Fruit fly (Drosophila melanogaster) whole organism, prepupa: Measurements from ENCODE around the gene CG1738.
A peak's percentile ranks its signal among the peaks of the same experiment; 100 is the strongest.

Experiments
- Blimp-1 ChIP-seq: fragments of 200-800 bp; sonication (Bioruptor generic); optimal IDR thresholded peaks from 3 replicates; lab custom pipeline; 2017; ENCODE audit warnings: missing biosample characterization, missing genetic modification characterization, mild to moderate bottlenecking, moderate library complexity, missing genetic modification reagents
- CG10631 ChIP-seq: fragments of 200-800 bp; sonication (Bioruptor generic); optimal IDR thresholded peaks from 2 replicates; lab custom pipeline; 2016; ENCODE audit warnings: missing biosample characterization, missing genetic modification characterization
- CG10669 ChIP-seq: fragments of 200-800 bp; sonication (Bioruptor generic); optimal IDR thresholded peaks from 3 replicates; lab custom pipeline; 2018; ENCODE audit warnings: missing biosample characterization, mild to moderate bottlenecking, missing genetic modification characterization, moderate library complexity
- CG11294 ChIP-seq: fragments of 200-800 bp; sonication (Bioruptor generic); IDR thresholded peaks from 2 replicates; pipeline ENCODE4 v1.3.6; 2022; ENCODE audit warnings: missing biosample characterization, missing genetic modification characterization
- CG11762 ChIP-seq: fragments of 200-800 bp; sonication (Bioruptor generic); optimal IDR thresholded peaks from 3 replicates; lab custom pipeline; 2016; ENCODE audit warnings: missing biosample characterization, missing genetic modification characterization; ENCODE audit not compliant: insufficient read depth
- CG11902 ChIP-seq: fragments of 200-800 bp; sonication (Bioruptor generic); optimal IDR thresholded peaks from 3 replicates; lab custom pipeline; 2016; ENCODE audit warnings: missing biosample characterization, missing genetic modification characterization
- CG1621 ChIP-seq: fragments of 200-800 bp; sonication (Bioruptor generic); optimal IDR thresholded peaks from 3 replicates; lab custom pipeline; 2018; ENCODE audit warnings: missing biosample characterization, mild to moderate bottlenecking, missing genetic modification characterization
- CG16779 ChIP-seq: fragments of 200-800 bp; sonication (Bioruptor generic); optimal IDR thresholded peaks from 3 replicates; lab custom pipeline; 2017; ENCODE audit warnings: missing biosample characterization, mild to moderate bottlenecking, missing genetic modification characterization
- CG3032 ChIP-seq: fragments of 200-800 bp; optimal IDR thresholded peaks from 2 replicates; lab custom pipeline; 2019; ENCODE audit warnings: missing biosample characterization, mild to moderate bottlenecking, missing genetic modification characterization, moderate library complexity
- CG34406 ChIP-seq: fragments of 200-800 bp; sonication (Bioruptor generic); optimal IDR thresholded peaks from 3 replicates; lab custom pipeline; 2016; ENCODE audit warnings: missing biosample characterization, missing genetic modification characterization
- CG3919 ChIP-seq: fragments of 200-800 bp; sonication (Bioruptor generic); optimal IDR thresholded peaks from 3 replicates; lab custom pipeline; 2016; ENCODE audit warnings: missing biosample characterization, missing genetic modification characterization
- CG6808 ChIP-seq: fragments of 200-800 bp; sonication (Bioruptor generic); optimal IDR thresholded peaks from 3 replicates; lab custom pipeline; 2017; ENCODE audit warnings: missing biosample characterization, missing genetic modification characterization, mild to moderate bottlenecking, moderate library complexity, missing genetic modification reagents
- CG7368 ChIP-seq: fragments of 200-800 bp; sonication (Bioruptor generic); optimal IDR thresholded peaks from 3 replicates; lab custom pipeline; 2016; ENCODE audit warnings: missing biosample characterization, missing genetic modification characterization
- CG8319 ChIP-seq: fragments of 200-800 bp; sonication (Bioruptor generic); optimal IDR thresholded peaks from 3 replicates; lab custom pipeline; 2016; ENCODE audit warnings: missing biosample characterization, missing genetic modification characterization
- CG8632 ChIP-seq: fragments of 200-800 bp; sonication (Bioruptor generic); optimal IDR thresholded peaks from 3 replicates; lab custom pipeline; 2016; ENCODE audit warnings: missing biosample characterization, missing genetic modification characterization
- CG9139 ChIP-seq: fragments of 200-800 bp; sonication (Bioruptor generic); optimal IDR thresholded peaks from 3 replicates; lab custom pipeline; 2017; ENCODE audit warnings: missing biosample characterization, mild to moderate bottlenecking, missing genetic modification characterization
- Eip78C ChIP-seq: fragments of 200-800 bp; sonication (Bioruptor generic); peaks from one replicate; lab custom pipeline; 2016; ENCODE audit warnings: missing biosample characterization, missing genetic modification characterization
- Ets96B ChIP-seq: fragments of 200-800 bp; optimal IDR thresholded peaks from 2 replicates; lab custom pipeline; 2019; ENCODE audit warnings: missing biosample characterization, mild to moderate bottlenecking, missing genetic modification characterization, moderate library complexity
- Gug ChIP-seq: fragments of 200-800 bp; sonication (Bioruptor generic); IDR thresholded peaks from 2 replicates; pipeline ENCODE4 v1.3.6; 2022; ENCODE audit warnings: missing biosample characterization, missing genetic modification characterization
- Hr38 ChIP-seq: sonication (Bioruptor generic); optimal IDR thresholded peaks from 2 replicates; lab custom pipeline; 2016; ENCODE audit warnings: missing biosample characterization, missing genetic modification characterization
- Hr39 ChIP-seq: fragments of 200-800 bp; sonication (Bioruptor generic); optimal IDR thresholded peaks from 2 replicates; lab custom pipeline; 2016; ENCODE audit warnings: missing biosample characterization, missing genetic modification characterization
- Met ChIP-seq: fragments of 200-800 bp; sonication (Bioruptor generic); optimal IDR thresholded peaks from 3 replicates; lab custom pipeline; 2016; ENCODE audit warnings: missing biosample characterization, missing genetic modification characterization
- OdsH ChIP-seq: fragments of 200-800 bp; sonication (Bioruptor generic); optimal IDR thresholded peaks from 3 replicates; lab custom pipeline; 2016; ENCODE audit warnings: missing biosample characterization, missing genetic modification characterization
- Sox102F ChIP-seq: fragments of 200-800 bp; sonication (Bioruptor generic); optimal IDR thresholded peaks from 2 replicates; lab custom pipeline; 2016; ENCODE audit warnings: missing biosample characterization, mild to moderate bottlenecking, missing genetic modification characterization
- Sox14 ChIP-seq: fragments of 200-800 bp; sonication (Bioruptor generic); optimal IDR thresholded peaks from 3 replicates; lab custom pipeline; 2016; ENCODE audit warnings: missing biosample characterization, missing genetic modification characterization
- Sox15 ChIP-seq: fragments of 200-800 bp; sonication (Bioruptor generic); optimal IDR thresholded peaks from 3 replicates; lab custom pipeline; 2016; ENCODE audit warnings: missing biosample characterization, missing genetic modification characterization
- achi ChIP-seq: fragments of 200-800 bp; sonication (Bioruptor generic); optimal IDR thresholded peaks from 3 replicates; lab custom pipeline; 2016; ENCODE audit warnings: missing biosample characterization, missing genetic modification characterization
- acj6 ChIP-seq: fragments of 200-800 bp; sonication (Bioruptor generic); optimal IDR thresholded peaks from 3 replicates; lab custom pipeline; 2016; ENCODE audit warnings: missing biosample characterization, missing genetic modification characterization
- cyc ChIP-seq: fragments of 200-800 bp; sonication (Bioruptor generic); optimal IDR thresholded peaks from 3 replicates; lab custom pipeline; 2016; ENCODE audit warnings: missing biosample characterization, missing genetic modification characterization
- dac ChIP-seq: fragments of 200-800 bp; sonication (Bioruptor generic); optimal IDR thresholded peaks from 2 replicates; lab custom pipeline; 2017; ENCODE audit warnings: missing biosample characterization, mild to moderate bottlenecking, missing genetic modification characterization
- dsx ChIP-seq: fragments of 200-800 bp; optimal IDR thresholded peaks from 3 replicates; lab custom pipeline; 2019; ENCODE audit warnings: missing biosample characterization, mild to moderate bottlenecking, missing genetic modification characterization, moderate library complexity; ENCODE audit not compliant: poor library complexity, severe bottlenecking
- eg ChIP-seq: fragments of 200-800 bp; sonication (Bioruptor generic); IDR thresholded peaks from 3 replicates; pipeline ENCODE4 v1.3.6; 2022; ENCODE audit warnings: missing biosample characterization, missing genetic modification characterization
- esn ChIP-seq: fragments of 200-800 bp; sonication (Bioruptor generic); optimal IDR thresholded peaks from 2 replicates; lab custom pipeline; 2016; ENCODE audit warnings: missing biosample characterization, mild to moderate bottlenecking, missing genetic modification characterization, moderate library complexity
- fd59A ChIP-seq: fragments of 200-800 bp; sonication (Bioruptor generic); optimal IDR thresholded peaks from 2 replicates; lab custom pipeline; 2017; ENCODE audit warnings: missing biosample characterization, mild to moderate bottlenecking, missing genetic modification characterization, missing genetic modification reagents
- fd85E ChIP-seq: fragments of 200-800 bp; sonication (Bioruptor generic); optimal IDR thresholded peaks from 3 replicates; lab custom pipeline; 2016; ENCODE audit warnings: missing biosample characterization, missing genetic modification characterization
- fkh ChIP-seq: fragments of 200-800 bp; sonication (Bioruptor generic); optimal IDR thresholded peaks from 3 replicates; lab custom pipeline; 2017; ENCODE audit warnings: missing biosample characterization, mild to moderate bottlenecking, missing genetic modification characterization, moderate library complexity
- ss ChIP-seq, 2 experiments: fragments of 200-800 bp; sonication (Bioruptor generic); optimal IDR thresholded peaks; 2 replicates in 1 of 2; 3 replicates in 1 of 2; lab custom pipeline; 2017 to 2018; ENCODE audit warnings: mild to moderate bottlenecking in 2 of 2, missing biosample characterization in 2 of 2, missing genetic modification characterization in 2 of 2, moderate library complexity in 1 of 2
- svp ChIP-seq: fragments of 200-800 bp; sonication (Bioruptor generic); peaks from one replicate; lab custom pipeline; 2016; ENCODE audit warnings: missing biosample characterization, missing genetic modification characterization
- vri ChIP-seq: fragments of 200-800 bp; sonication (Bioruptor generic); optimal IDR thresholded peaks from 3 replicates; lab custom pipeline; 2016; ENCODE audit warnings: missing biosample characterization, mild to moderate bottlenecking, missing genetic modification characterization

The CG1738 gene

DNA sequence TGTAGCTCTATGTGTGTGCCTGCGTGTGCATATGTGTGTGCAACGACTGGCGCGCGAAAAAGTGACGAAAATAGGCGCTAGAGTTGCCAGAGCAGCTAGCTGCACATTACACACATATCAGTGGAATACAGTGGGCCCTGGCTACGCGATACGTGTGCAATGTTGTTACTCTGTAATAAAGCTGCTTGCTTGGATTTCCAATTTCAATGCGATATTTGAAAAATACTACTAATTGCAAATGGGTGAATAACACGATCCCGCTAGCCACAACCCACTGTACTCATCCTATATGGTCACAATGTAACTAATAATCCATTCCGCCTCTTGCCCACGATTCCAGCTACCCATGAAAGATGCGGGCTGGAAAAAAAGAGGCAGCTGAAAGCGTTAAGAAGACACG lies 2.5 kb downstream of the CG1738 start (continued):
- TF ChIP-seq vri (peak; percentile 81), CG8319 (GFP tag; lab: Kevin White, UChicago) (peak; percentile 89), achi (peak; percentile 93), fd59A (peak; percentile 90), Blimp-1 (GFP tag; lab: Kevin White, UChicago) (peak; percentile 70), CG11762 (GFP tag; lab: Kevin White, UChicago) (peak; percentile 93), CG3032 (tag; lab: Kevin White, UChicago) (peak; percentile 90)

dm6 chrX:11355708-11356174 lies 6.9 kb downstream of the CG1738 start, which contains the start of gene dsh:
Gene dsh (plus strand): TSS chrX:11355881.
- TF ChIP-seq acj6 (GFP tag; lab: Kevin White, UChicago) (no peak), OdsH (GFP tag; lab: Kevin White, UChicago) (no peak), Sox14 (GFP tag; lab: Kevin White, UChicago) (no peak), CG11902 (GFP tag; lab: Kevin White, UChicago) (no peak), CG3919 (GFP tag; lab: Kevin White, UChicago) (no peak), CG34406 (GFP tag; lab: Kevin White, UChicago) (no peak), svp (peak; percentile 72), dac (GFP tag; lab: Kevin White, UChicago) (no peak), ss (GFP tag; optimal IDR thresholded peaks at IDR 0.05; lab: Kevin White, UChicago) (peak; percentile 31 to 59), fkh (GFP tag; lab: Kevin White, UChicago) (no peak), CG9139 (GFP tag; lab: Kevin White, UChicago) (no peak), CG16779 (tag; lab: Kevin White, UChicago) (no peak), CG1621 (tag; lab: Kevin White, UChicago) (no peak), fd59A (no peak), Eip78C (GFP tag; lab: Kevin White, UChicago) (peak; percentile 58), Hr38 (GFP tag; lab: Kevin White, UChicago) (no peak), CG7368 (GFP tag; lab: Kevin White, UChicago) (no peak), Met (no peak), CG8632 (GFP tag; lab: Kevin White, UChicago) (no peak), CG6808 (GFP tag; lab: Kevin White, UChicago) (peak; percentile 26), CG10631 (GFP tag; lab: Kevin White, UChicago) (no peak)

- TF ChIP-seq dsx (no peak), CG34406 (GFP tag; lab: Kevin White, UChicago) (no peak), cyc (GFP tag; lab: Kevin White, UChicago) (no peak), CG10669 (GFP tag; lab: Kevin White, UChicago) (no peak), svp (no peak), CG11294 (GFP tag; lab: Robert Waterston, UW) (no peak), CG11762 (GFP tag; lab: Kevin White, UChicago) (no peak), Sox102F (GFP tag; lab: Kevin White, UChicago) (no peak), CG3032 (tag; lab: Kevin White, UChicago) (no peak), esn (GFP tag; lab: Kevin White, UChicago) (no peak), Gug (no peak), fd85E (GFP tag; lab: Kevin White, UChicago) (no peak), Hr39 (GFP tag; lab: Kevin White, UChicago) (no peak), Sox15 (GFP tag; lab: Kevin White, UChicago) (no peak), Ets96B (no peak), Eip78C (GFP tag; lab: Kevin White, UChicago) (no peak), eg (GFP tag; lab: Robert Waterston, UW) (no peak)
- TF ChIP-seq, all 60 proteins: peak for 0
These were observed 7.8 kb downstream of the CG1738 start for dm6 chrX:11356648-11357047.
